Fruit fly (Drosophila melanogaster) whole organism, wandering third instar larva: ENCODE measurements around the gene CG12984.

Experiments
- N ChIP-seq: fragments of >200 bp; optimal IDR thresholded peaks from 2 replicates; lab custom pipeline; 2018; ENCODE audit warnings: missing biosample characterization, missing external identifiers, missing genetic modification characterization
- OdsH ChIP-seq: fragments of 200-800 bp; sonication (Bioruptor generic); optimal IDR thresholded peaks from 2 replicates; lab custom pipeline; 2016; ENCODE audit warnings: missing biosample characterization, mild to moderate bottlenecking, missing genetic modification characterization
- h ChIP-seq: fragments of 200-800 bp; sonication (Bioruptor generic); optimal IDR thresholded peaks from 3 replicates; lab custom pipeline; 2016; ENCODE audit warnings: missing biosample characterization, mild to moderate bottlenecking, missing genetic modification characterization
- lola ChIP-seq: fragments of >200 bp; optimal IDR thresholded peaks from 2 replicates; lab custom pipeline; 2017; ENCODE audit warnings: missing biosample characterization, missing genetic modification characterization
- sage ChIP-seq: fragments of 200-800 bp; sonication (Bioruptor generic); optimal IDR thresholded peaks from 2 replicates; lab custom pipeline; 2016; ENCODE audit warnings: missing biosample characterization, mild to moderate bottlenecking, missing genetic modification characterization

- no peak for TF ChIP-seq OdsH
- no peak for TF ChIP-seq sage (GFP tag; lab: Kevin White, UChicago)
- no peak for TF ChIP-seq lola (GFP tag; lab: Kevin White, UChicago)
- no peak for TF ChIP-seq h
- no peak for TF ChIP-seq N (GFP tag; lab: Kevin White, UChicago)
These were observed 19.6 kb downstream of the CG12984 start for dm6 chr3L:21010846-21011607.
